Fruit fly (Drosophila melanogaster) whole organism, embryonic: ENCODE measurements around the gene CG31760.

Source experiments
- Antp ChIP-seq: fragments of 200-800 bp; sonication (Bioruptor generic); optimal IDR thresholded peaks from 3 replicates; lab custom pipeline; 2016; ENCODE audit warnings: missing biosample characterization, missing genetic modification characterization
- BEAF-32 ChIP-seq: fragments of 200-800 bp; sonication (Bioruptor generic); optimal IDR thresholded peaks from 3 replicates; lab custom pipeline; 2017; ENCODE audit warnings: missing biosample characterization, missing genetic modification characterization, mild to moderate bottlenecking, moderate library complexity, missing genetic modification reagents
- CG11504 ChIP-seq: fragments of 200-800 bp; sonication (Bioruptor generic); optimal IDR thresholded peaks from 3 replicates; lab custom pipeline; 2019; ENCODE audit warnings: missing biosample characterization, mild to moderate bottlenecking, missing genetic modification characterization, moderate library complexity
- CG12744 ChIP-seq: fragments of 200-800 bp; sonication (Bioruptor generic); optimal IDR thresholded peaks from 2 replicates; lab custom pipeline; 2016; ENCODE audit warnings: missing biosample characterization, missing genetic modification characterization
- CG15479 ChIP-seq: fragments of 200-800 bp; sonication (Bioruptor generic); optimal IDR thresholded peaks from 3 replicates; lab custom pipeline; 2019; ENCODE audit warnings: missing biosample characterization, mild to moderate bottlenecking, missing genetic modification characterization, moderate library complexity
- CG15514 ChIP-seq: fragments of 200-800 bp; sonication (Bioruptor generic); optimal IDR thresholded peaks from 3 replicates; lab custom pipeline; 2017; ENCODE audit warnings: missing biosample characterization, missing genetic modification characterization, mild to moderate bottlenecking, moderate library complexity, missing genetic modification reagents
- CG17385 ChIP-seq: fragments of 200-800 bp; sonication (Bioruptor generic); optimal IDR thresholded peaks from 3 replicates; lab custom pipeline; 2018; ENCODE audit warnings: missing biosample characterization, mild to moderate bottlenecking, missing genetic modification characterization
- CG17802 ChIP-seq: fragments of 200-800 bp; sonication (Bioruptor generic); optimal IDR thresholded peaks from 2 replicates; lab custom pipeline; 2018; ENCODE audit warnings: missing biosample characterization, mild to moderate bottlenecking, missing genetic modification characterization, moderate library complexity
- CG17912 ChIP-seq: fragments of 200-800 bp; sonication (Bioruptor generic); optimal IDR thresholded peaks from 2 replicates; lab custom pipeline; 2018; ENCODE audit warnings: missing biosample characterization, mild to moderate bottlenecking, missing genetic modification characterization
- CG2712 ChIP-seq: fragments of 200-800 bp; optimal IDR thresholded peaks from 3 replicates; lab custom pipeline; 2019; ENCODE audit warnings: missing biosample characterization, mild to moderate bottlenecking, missing genetic modification characterization, moderate library complexity
- CG30403 ChIP-seq: fragments of 200-800 bp; sonication (Bioruptor generic); optimal IDR thresholded peaks from 3 replicates; lab custom pipeline; 2016; ENCODE audit warnings: missing biosample characterization, missing genetic modification characterization
- CG32532 ChIP-seq: fragments of 200-800 bp; sonication (Bioruptor generic); IDR thresholded peaks from 2 replicates; pipeline ENCODE4 v1.3.6; 2022; ENCODE audit warnings: missing biosample characterization, missing genetic modification characterization
- CG33213 ChIP-seq: fragments of 200-800 bp; sonication (Bioruptor generic); optimal IDR thresholded peaks from 3 replicates; lab custom pipeline; 2016; ENCODE audit warnings: missing biosample characterization, missing genetic modification characterization
- CG34422 ChIP-seq: fragments of 200-800 bp; sonication (Bioruptor generic); IDR thresholded peaks from 3 replicates; pipeline ENCODE4 v1.3.6; 2022; ENCODE audit warnings: missing biosample characterization, missing genetic modification characterization
- CG3847 ChIP-seq: fragments of 200-800 bp; sonication (Bioruptor generic); IDR thresholded peaks from 2 replicates; pipeline ENCODE4 v1.3.6; 2022; ENCODE audit warnings: missing biosample characterization, missing genetic modification characterization
- CG42726 ChIP-seq: fragments of 200-800 bp; sonication (Bioruptor generic); IDR thresholded peaks from 2 replicates; pipeline ENCODE4 v1.3.6; 2022; ENCODE audit warnings: missing biosample characterization, missing genetic modification characterization; ENCODE audit not compliant: partially characterized antibody
- CG4730 ChIP-seq: fragments of 200-800 bp; sonication (Bioruptor generic); IDR thresholded peaks from 2 replicates; pipeline ENCODE4 v1.3.6; 2022; ENCODE audit warnings: missing biosample characterization, missing genetic modification characterization
- CG7271 ChIP-seq: fragments of 200-800 bp; sonication (Bioruptor generic); optimal IDR thresholded peaks from 2 replicates; lab custom pipeline; 2018; ENCODE audit warnings: missing biosample characterization, mild to moderate bottlenecking, missing genetic modification characterization, moderate library complexity
- Deaf1 ChIP-seq: fragments of 200-800 bp; optimal IDR thresholded peaks from 3 replicates; lab custom pipeline; 2019; ENCODE audit warnings: missing biosample characterization, mild to moderate bottlenecking, missing genetic modification characterization, moderate library complexity
- Eip74EF ChIP-seq, 2 experiments: fragments of 200-800 bp in 1 of 2; fragments of >200 bp in 1 of 2; sonication (Bioruptor generic) in 1 of 2; optimal IDR thresholded peaks; 2 replicates each; lab custom pipeline; 2017 to 2019; ENCODE audit warnings: missing biosample characterization in 2 of 2, missing genetic modification characterization in 2 of 2, mild to moderate bottlenecking in 1 of 2, moderate library complexity in 1 of 2
- HLH54F ChIP-seq: fragments of 200-800 bp; sonication (Bioruptor generic); optimal IDR thresholded peaks from 3 replicates; lab custom pipeline; 2016; ENCODE audit warnings: missing biosample characterization, missing genetic modification characterization
- Jarid2 ChIP-seq: fragments of 200-800 bp; sonication (Bioruptor generic); optimal IDR thresholded peaks from 3 replicates; lab custom pipeline; 2017; ENCODE audit warnings: mild to moderate bottlenecking, missing biosample characterization, missing genetic modification reagents, missing genetic modification characterization
- Myb ChIP-seq: fragments of 200-800 bp; sonication (Bioruptor generic); optimal IDR thresholded peaks from 2 replicates; lab custom pipeline; 2016; ENCODE audit warnings: missing biosample characterization, missing genetic modification characterization
- Neu2 ChIP-seq: fragments of 200-800 bp; sonication (Bioruptor generic); optimal IDR thresholded peaks from 3 replicates; lab custom pipeline; 2016; ENCODE audit warnings: missing biosample characterization, missing genetic modification characterization, borderline replicate concordance
- Nf-YB ChIP-seq: fragments of 200-800 bp; sonication (Bioruptor generic); optimal IDR thresholded peaks from 3 replicates; lab custom pipeline; 2019; ENCODE audit warnings: missing biosample characterization, mild to moderate bottlenecking, missing genetic modification characterization, moderate library complexity
- Trl ChIP-seq, 3 experiments: fragments of >200 bp in 2 of 3; fragments of 200-800 bp in 1 of 3; sonication (Bioruptor generic) in 1 of 3; optimal IDR thresholded peaks; 2 replicates in 1 of 3; 3 replicates in 2 of 3; lab custom pipeline; 2016 to 2017; ENCODE audit warnings: missing biosample characterization in 1 of 3, missing genetic modification characterization in 1 of 3
- Xrp1 ChIP-seq: fragments of 200-800 bp; sonication (Bioruptor generic); IDR thresholded peaks from 2 replicates; pipeline ENCODE4 v1.3.6; 2022; ENCODE audit warnings: missing biosample characterization, missing genetic modification characterization
- ab ChIP-seq: fragments of 200-800 bp; sonication (Bioruptor generic); optimal IDR thresholded peaks from 2 replicates; lab custom pipeline; 2016; ENCODE audit warnings: missing biosample characterization, missing genetic modification characterization
- abd-A ChIP-seq: fragments of 200-800 bp; sonication (Bioruptor generic); optimal IDR thresholded peaks from 3 replicates; lab custom pipeline; 2019; ENCODE audit warnings: missing biosample characterization, mild to moderate bottlenecking, missing genetic modification characterization, moderate library complexity
- amos ChIP-seq: fragments of 200-800 bp; sonication (Bioruptor generic); IDR thresholded peaks from 2 replicates; pipeline ENCODE4 v1.3.6; 2022; ENCODE audit warnings: missing biosample characterization, missing genetic modification characterization; ENCODE audit not compliant: partially characterized antibody
- az2 ChIP-seq: fragments of 200-800 bp; sonication (Bioruptor generic); optimal IDR thresholded peaks from 3 replicates; lab custom pipeline; 2016; ENCODE audit warnings: missing biosample characterization, missing genetic modification characterization
- bcd ChIP-seq: fragments of 200-800 bp; sonication (Bioruptor generic); optimal IDR thresholded peaks from 2 replicates; lab custom pipeline; 2017; ENCODE audit warnings: missing biosample characterization, mild to moderate bottlenecking, missing genetic modification characterization
- bsh ChIP-seq, 2 experiments: fragments of 200-800 bp; sonication (Bioruptor generic); optimal IDR thresholded peaks; 2 replicates each; lab custom pipeline; 2017 to 2018; ENCODE audit warnings: mild to moderate bottlenecking in 2 of 2, missing biosample characterization in 2 of 2, missing genetic modification characterization in 2 of 2, moderate library complexity in 1 of 2
- ci ChIP-seq: fragments of 200-800 bp; sonication (Bioruptor generic); IDR thresholded peaks from 3 replicates; pipeline ENCODE4 v1.3.6; 2022; ENCODE audit warnings: missing biosample characterization, missing genetic modification characterization
- crp ChIP-seq, 2 experiments: fragments of 200-800 bp; sonication (Bioruptor generic); optimal IDR thresholded peaks; 2 replicates in 1 of 2; 3 replicates in 1 of 2; lab custom pipeline; 2017; ENCODE audit warnings: missing biosample characterization in 2 of 2, missing genetic modification characterization in 2 of 2, mild to moderate bottlenecking in 1 of 2, moderate library complexity in 1 of 2
- her ChIP-seq: fragments of 200-800 bp; sonication (Bioruptor generic); optimal IDR thresholded peaks from 2 replicates; lab custom pipeline; 2016; ENCODE audit warnings: missing biosample characterization, missing genetic modification characterization
- lilli ChIP-seq: fragments of 200-800 bp; sonication (Bioruptor generic); optimal IDR thresholded peaks from 3 replicates; lab custom pipeline; 2016; ENCODE audit warnings: missing biosample characterization, missing genetic modification characterization
- lov ChIP-seq, 2 experiments: fragments of 200-800 bp in 1 of 2; fragments of >200 bp in 1 of 2; sonication (Bioruptor generic) in 1 of 2; IDR thresholded peaks in 1 of 2; optimal IDR thresholded peaks in 1 of 2; 2 replicates in 1 of 2; 3 replicates in 1 of 2; pipeline versions ENCODE4 v1.3.6 to Lab custom; 2017 to 2022; ENCODE audit warnings: missing biosample characterization in 1 of 2, missing genetic modification characterization in 1 of 2
- phol ChIP-seq: fragments of 200-800 bp; sonication (Bioruptor generic); optimal IDR thresholded peaks from 3 replicates; lab custom pipeline; 2018; ENCODE audit warnings: missing biosample characterization, mild to moderate bottlenecking, missing genetic modification characterization, moderate library complexity
- prd ChIP-seq, 3 experiments: fragments of >200 bp in 2 of 3; fragments of 200-800 bp in 1 of 3; sonication (Bioruptor generic) in 1 of 3; optimal IDR thresholded peaks in 2 of 3; IDR thresholded peaks in 1 of 3; 2 replicates in 2 of 3; 3 replicates in 1 of 3; pipeline versions ENCODE4 v1.3.6 to Lab custom; 2017 to 2022; ENCODE audit warnings: missing biosample characterization in 1 of 3, missing genetic modification characterization in 1 of 3
- repo ChIP-seq: fragments of 200-800 bp; sonication (Bioruptor generic); optimal IDR thresholded peaks from 2 replicates; lab custom pipeline; 2016; ENCODE audit warnings: missing biosample characterization, missing genetic modification characterization
- salm ChIP-seq: fragments of 200-800 bp; sonication (Bioruptor generic); optimal IDR thresholded peaks from 2 replicates; lab custom pipeline; 2018; ENCODE audit warnings: missing biosample characterization, mild to moderate bottlenecking, missing genetic modification characterization
- scrt ChIP-seq: fragments of 200-800 bp; sonication (Bioruptor generic); optimal IDR thresholded peaks from 2 replicates; lab custom pipeline; 2018; ENCODE audit warnings: missing biosample characterization, mild to moderate bottlenecking, missing genetic modification characterization, moderate library complexity
- sens-2 ChIP-seq: fragments of 200-800 bp; sonication (Bioruptor generic); IDR thresholded peaks from 2 replicates; pipeline ENCODE4 v1.3.6; 2022; ENCODE audit warnings: missing biosample characterization, missing genetic modification characterization
- sr ChIP-seq: fragments of 200-800 bp; sonication (Bioruptor generic); IDR thresholded peaks from 3 replicates; pipeline ENCODE4 v1.3.6; 2022; ENCODE audit warnings: missing biosample characterization, missing genetic modification characterization
- sug ChIP-seq: fragments of 200-800 bp; optimal IDR thresholded peaks from 2 replicates; lab custom pipeline; 2019; ENCODE audit warnings: missing biosample characterization, mild to moderate bottlenecking, missing genetic modification characterization, moderate library complexity
- trem ChIP-seq: fragments of 200-800 bp; optimal IDR thresholded peaks from 3 replicates; lab custom pipeline; 2019; ENCODE audit warnings: missing biosample characterization, mild to moderate bottlenecking, missing genetic modification characterization, moderate library complexity
- twi ChIP-seq: fragments of 200-800 bp; optimal IDR thresholded peaks from 2 replicates; lab custom pipeline; 2019; ENCODE audit warnings: missing biosample characterization, mild to moderate bottlenecking, missing genetic modification characterization, moderate library complexity

The CG31760 gene

dm6 chr2L:12142439-12142838, at the start of gene CG31760:
CG31760 (plus strand) TSS chr2L:12142780.
- TF ChIP-seq Deaf1 (tag; lab: Kevin White, UChicago) (peak; percentile 96), bcd (no peak), Trl (optimal IDR thresholded peaks at IDR 0.05; lab: Kevin White, UChicago) (peak; percentile 2 to 33), Trl (GFP tag; optimal IDR thresholded peaks at IDR 0.05; lab: Kevin White, UChicago) (no peak), repo (no peak), sug (tag; lab: Kevin White, UChicago) (no peak), Antp (GFP tag; lab: Kevin White, UChicago) (no peak), lov (optimal IDR thresholded peaks at IDR 0.05; lab: Kevin White, UChicago) (no peak), lov (GFP tag; IDR thresholded peaks at IDR 0.05; lab: Robert Waterston, UW) (no peak), sr (GFP tag; lab: Robert Waterston, UW) (no peak), scrt (GFP tag; lab: Kevin White, UChicago) (peak; percentile 91), abd-A (tag; lab: Kevin White, UChicago) (peak; percentile 47), CG12744 (GFP tag; lab: Kevin White, UChicago) (no peak), CG30403 (GFP tag; lab: Kevin White, UChicago) (no peak), CG15479 (peak; percentile 56), bsh (GFP tag; optimal IDR thresholded peaks at IDR 0.05; lab: Kevin White, UChicago) (no peak), Jarid2 (GFP tag; lab: Kevin White, UChicago) (peak; percentile 7), lilli (GFP tag; lab: Kevin White, UChicago) (no peak), CG11504 (tag; lab: Kevin White, UChicago) (peak; percentile 84), twi (tag; lab: Kevin White, UChicago) (peak; percentile 4), Neu2 (GFP tag; lab: Kevin White, UChicago) (no peak), HLH54F (GFP tag; lab: Kevin White, UChicago) (no peak)
- TF ChIP-seq, all 482 proteins: peak for 8

- TF ChIP-seq az2 (no peak), Myb (GFP tag; lab: Kevin White, UChicago) (peak; percentile 99), sens-2 (GFP tag; lab: Robert Waterston, UW) (no peak), trem (tag; lab: Kevin White, UChicago) (peak; percentile 53), her (GFP tag; lab: Kevin White, UChicago) (no peak), ab (GFP tag; lab: Kevin White, UChicago) (no peak), crp (GFP tag; optimal IDR thresholded peaks at IDR 0.05; lab: Kevin White, UChicago) (peak in 1 of 2 experiments; percentile 45), CG15514 (GFP tag; lab: Kevin White, UChicago) (peak; percentile 85), ci (GFP tag; lab: Robert Waterston, UW) (peak; percentile 43; the same call in 1 of the 3 replicates), CG42726 (GFP tag; lab: Robert Waterston, UW) (peak; percentile 8; the same call in 1 of the 2 replicates), CG4730 (GFP tag; lab: Robert Waterston, UW) (no peak), BEAF-32 (peak; percentile 38), phol (tag; lab: Kevin White, UChicago) (peak; percentile 42), amos (peak; percentile 11; the same call in 1 of the 2 replicates), CG33213 (GFP tag; lab: Kevin White, UChicago) (peak; percentile 44), Nf-YB (GFP tag; lab: Kevin White, UChicago) (peak; percentile 14), CG17385 (GFP tag; lab: Kevin White, UChicago) (no peak), CG17802 (tag; lab: Kevin White, UChicago) (no peak), CG32532 (GFP tag; lab: Robert Waterston, UW) (no peak), prd (optimal IDR thresholded peaks at IDR 0.05; lab: Kevin White, UChicago) (no peak), prd (GFP tag; IDR thresholded peaks at IDR 0.05; lab: Robert Waterston, UW) (no peak), salm (no peak), CG17912 (peak; percentile 15), Xrp1 (GFP tag; lab: Robert Waterston, UW) (no peak), CG3847 (GFP tag; lab: Robert Waterston, UW) (peak; percentile 58), CG7271 (no peak), CG2712 (tag; lab: Kevin White, UChicago) (peak; percentile 48), Eip74EF (GFP tag; optimal IDR thresholded peaks at IDR 0.05; lab: Kevin White, UChicago) (no peak), CG34422 (GFP tag; lab: Robert Waterston, UW) (peak; percentile 50; the same call in 1 of the 3 replicates)
Observed at dm6 chr2L:12093652-12094051, 48.9 kb upstream of the CG31760 start.
